Worm (Caenorhabditis elegans) whole organism, L4 larva: Measurements from ENCODE around the gene C07A9.13.
A peak's percentile ranks its signal among the peaks of the same experiment; 100 is the strongest.

Experiments
- ZK546.5 ChIP-seq, 2 experiments: sonication (generic microtip); optimal IDR thresholded peaks; 2 replicates each; lab custom pipeline; 2017; ENCODE audit warnings: missing biosample characterization in 2 of 2, missing genetic modification characterization in 2 of 2
- aha-1 ChIP-seq: fragments of 150-350 bp; peaks from one replicate; lab custom pipeline; 2014; ENCODE audit warnings: missing biosample characterization, missing genetic modification characterization
- ceh-82 ChIP-seq: sonication (generic microtip); optimal IDR thresholded peaks from 2 replicates; lab custom pipeline; 2017; ENCODE audit warnings: missing biosample characterization, missing genetic modification characterization
- dmd-9 ChIP-seq: fragments of 200-800 bp; sonication (Bioruptor generic); IDR thresholded peaks from 2 replicates; pipeline ENCODE4 v1.3.6; 2022; ENCODE audit warnings: missing genetic modification reagents, missing genetic modification characterization, missing compliant biosample characterization
- lin-39 ChIP-seq: fragments of 150-350 bp; optimal IDR thresholded peaks from 2 replicates; lab custom pipeline; 2014; ENCODE audit warnings: missing biosample characterization, missing genetic modification reagents, missing genetic modification characterization
- nhr-25 ChIP-seq: sonication (generic microtip); optimal IDR thresholded peaks from 2 replicates; lab custom pipeline; 2017; ENCODE audit warnings: missing genetic modification characterization, mild to moderate bottlenecking, missing compliant biosample characterization, antibody characterized with exemption, moderate library complexity, borderline replicate concordance; ENCODE audit not compliant: insufficient read depth
- nhr-48 ChIP-seq: sonication (generic microtip); optimal IDR thresholded peaks from 2 replicates; lab custom pipeline; 2016; ENCODE audit warnings: mild to moderate bottlenecking, missing genetic modification characterization, missing compliant biosample characterization
- nhr-76 ChIP-seq: fragments of 150-350 bp; optimal IDR thresholded peaks from 2 replicates; lab custom pipeline; 2014; ENCODE audit warnings: missing biosample characterization, missing genetic modification characterization
- snpc-4 ChIP-seq: fragments of 150-350 bp; optimal IDR thresholded peaks from 2 replicates; lab custom pipeline; 2014; ENCODE audit warnings: missing biosample characterization, missing genetic modification characterization
- ztf-11 ChIP-seq: fragments of 150-350 bp; optimal IDR thresholded peaks from 2 replicates; lab custom pipeline; 2014; ENCODE audit warnings: missing biosample characterization, missing genetic modification characterization

- no peak for TF ChIP-seq ZK546.5 (tag; optimal IDR thresholded peaks at IDR 0.05; lab: Kevin White, UChicago)
- no peak for TF ChIP-seq lin-39 (tag; lab: Kevin White, UChicago)
- no peak for TF ChIP-seq dmd-9
- no peak for TF ChIP-seq ceh-82 (tag; lab: Kevin White, UChicago)
- no peak for TF ChIP-seq nhr-76
- peak; percentile 80 for TF ChIP-seq nhr-48
- TF ChIP-seq ztf-11 (tag; lab: Kevin White, UChicago) = no peak
- peak; percentile 54 for TF ChIP-seq nhr-25 (tag; lab: Kevin White, UChicago)
- TF ChIP-seq snpc-4 (tag; lab: Kevin White, UChicago) = no peak
- peak; percentile 99 for TF ChIP-seq aha-1 (tag; lab: Kevin White, UChicago)
Measured at ce11 chrIII:9667591-9668265, 13.4 kb downstream of the C07A9.13 start, which contains the start of gene C07A9.9.
